Worm (Caenorhabditis elegans) whole organism, late embryonic: Measurements from ENCODE around the gene smg-3.

Experiments used
- C08G9.2 ChIP-seq: sonication (generic microtip); optimal IDR thresholded peaks from 2 replicates; lab custom pipeline; 2016; ENCODE audit warnings: mild to moderate bottlenecking, missing genetic modification characterization, moderate library complexity, missing compliant biosample characterization
- C38D4.7 ChIP-seq: fragments of 200-800 bp; sonication (Bioruptor generic); optimal IDR thresholded peaks from 2 replicates; lab custom pipeline; 2018; ENCODE audit warnings: mild to moderate bottlenecking, missing genetic modification characterization, moderate library complexity, missing compliant biosample characterization
- K02D7.2 ChIP-seq: sonication (generic microtip); optimal IDR thresholded peaks from 2 replicates; lab custom pipeline; 2017; ENCODE audit warnings: mild to moderate bottlenecking, missing genetic modification characterization, missing compliant biosample characterization
- K09A11.1 ChIP-seq: sonication (generic microtip); optimal IDR thresholded peaks from 2 replicates; lab custom pipeline; 2017; ENCODE audit warnings: antibody characterized with exemption, mild to moderate bottlenecking, missing genetic modification characterization, missing compliant biosample characterization; ENCODE audit not compliant: insufficient read depth
- T23F11.4 ChIP-seq: fragments of 200-800 bp; sonication (Bioruptor generic); optimal IDR thresholded peaks from 2 replicates; lab custom pipeline; 2018; ENCODE audit warnings: mild to moderate bottlenecking, missing genetic modification characterization, missing compliant biosample characterization
- Y22D7AL.16 ChIP-seq: sonication (generic microtip); optimal IDR thresholded peaks from 2 replicates; lab custom pipeline; 2016; ENCODE audit warnings: missing genetic modification characterization, missing compliant biosample characterization
- ama-1 ChIP-seq: fragments of 150-350 bp; optimal IDR thresholded peaks from 2 replicates; lab custom pipeline; 2014
- ceh-18 ChIP-seq: sonication (generic microtip); optimal IDR thresholded peaks from 2 replicates; lab custom pipeline; 2016; ENCODE audit warnings: missing genetic modification characterization, missing compliant biosample characterization
- ceh-19 ChIP-seq: fragments of 200-800 bp; sonication (Bioruptor generic); optimal IDR thresholded peaks from 2 replicates; lab custom pipeline; 2018; ENCODE audit warnings: mild to moderate bottlenecking, missing genetic modification characterization, missing compliant biosample characterization
- ceh-2 ChIP-seq: sonication (generic microtip); optimal IDR thresholded peaks from 2 replicates; lab custom pipeline; 2016; ENCODE audit warnings: missing genotype, missing genetic modification characterization, missing compliant biosample characterization
- ceh-24 ChIP-seq: sonication (generic microtip); optimal IDR thresholded peaks from 2 replicates; lab custom pipeline; 2016; ENCODE audit warnings: mild to moderate bottlenecking, missing genetic modification characterization, missing compliant biosample characterization
- ceh-31 ChIP-seq: sonication (generic microtip); optimal IDR thresholded peaks from 2 replicates; lab custom pipeline; 2016; ENCODE audit warnings: missing genetic modification characterization, missing compliant biosample characterization
- ceh-9 ChIP-seq: sonication (generic microtip); optimal IDR thresholded peaks from 2 replicates; lab custom pipeline; 2016; ENCODE audit warnings: mild to moderate bottlenecking, missing genetic modification characterization, inconsistent platforms, missing compliant biosample characterization
- dmd-4 ChIP-seq: sonication (generic microtip); optimal IDR thresholded peaks from 2 replicates; lab custom pipeline; 2016; ENCODE audit warnings: borderline replicate concordance, missing genetic modification characterization, missing compliant biosample characterization
- ets-4 ChIP-seq: sonication (generic microtip); optimal IDR thresholded peaks from 2 replicates; lab custom pipeline; 2016; ENCODE audit warnings: missing genetic modification characterization, missing compliant biosample characterization
- eyg-1 ChIP-seq: sonication (generic microtip); optimal IDR thresholded peaks from 2 replicates; lab custom pipeline; 2016; ENCODE audit warnings: missing genotype, missing genetic modification characterization, missing compliant biosample characterization
- fax-1 ChIP-seq: sonication (generic microtip); optimal IDR thresholded peaks from 2 replicates; lab custom pipeline; 2016; ENCODE audit warnings: missing genotype, missing genetic modification characterization, missing compliant biosample characterization
- fkh-10 ChIP-seq: fragments of 150-350 bp; optimal IDR thresholded peaks from 2 replicates; lab custom pipeline; 2014; ENCODE audit warnings: missing biosample characterization, missing genetic modification reagents, missing genetic modification characterization
- hlh-13 ChIP-seq: fragments of 200-800 bp; sonication (Bioruptor generic); optimal IDR thresholded peaks from 2 replicates; lab custom pipeline; 2018; ENCODE audit warnings: mild to moderate bottlenecking, missing genetic modification characterization, missing compliant biosample characterization
- hlh-30 ChIP-seq: sonication (generic microtip); optimal IDR thresholded peaks from 2 replicates; lab custom pipeline; 2017; ENCODE audit warnings: antibody characterized with exemption, missing genetic modification characterization, missing compliant biosample characterization; ENCODE audit not compliant: insufficient read depth
- madf-2 ChIP-seq: sonication (generic microtip); optimal IDR thresholded peaks from 2 replicates; lab custom pipeline; 2017; ENCODE audit warnings: missing genetic modification characterization, missing compliant biosample characterization
- nfya-1 ChIP-seq: sonication (generic microtip); optimal IDR thresholded peaks from 2 replicates; lab custom pipeline; 2017; ENCODE audit warnings: missing genetic modification characterization, mild to moderate bottlenecking, missing compliant biosample characterization, antibody characterized with exemption, moderate library complexity
- nhr-232 ChIP-seq: sonication (generic microtip); optimal IDR thresholded peaks from 2 replicates; lab custom pipeline; 2016; ENCODE audit warnings: missing genetic modification characterization, missing compliant biosample characterization
- odd-2 ChIP-seq: sonication (generic microtip); optimal IDR thresholded peaks from 2 replicates; lab custom pipeline; 2017; ENCODE audit warnings: antibody characterized with exemption, mild to moderate bottlenecking, missing genetic modification characterization, missing compliant biosample characterization
- pag-3 ChIP-seq: sonication (generic microtip); optimal IDR thresholded peaks from 2 replicates; lab custom pipeline; 2016; ENCODE audit warnings: missing compliant biosample characterization, missing genetic modification characterization, borderline replicate concordance
- pha-4 ChIP-seq: fragments of 150-350 bp; optimal IDR thresholded peaks from 2 replicates; lab custom pipeline; 2018; ENCODE audit warnings: missing biosample characterization, missing genetic modification reagents, missing genetic modification characterization
- pqm-1 ChIP-seq: sonication (generic microtip); optimal IDR thresholded peaks from 2 replicates; lab custom pipeline; 2016; ENCODE audit warnings: missing genetic modification characterization, missing compliant biosample characterization
- pros-1 ChIP-seq: fragments of 150-350 bp; optimal IDR thresholded peaks from 2 replicates; lab custom pipeline; 2014; ENCODE audit warnings: missing biosample characterization, missing genetic modification reagents, missing genetic modification characterization
- ref-2 ChIP-seq: sonication (generic microtip); optimal IDR thresholded peaks from 2 replicates; lab custom pipeline; 2016; ENCODE audit warnings: missing genetic modification characterization, missing compliant biosample characterization
- sdc-2 ChIP-seq: sonication (generic microtip); optimal IDR thresholded peaks from 2 replicates; lab custom pipeline; 2016; ENCODE audit warnings: missing genotype, missing genetic modification characterization, missing compliant biosample characterization
- sox-2 ChIP-seq: fragments of 200-800 bp; sonication (Bioruptor generic); IDR thresholded peaks from 2 replicates; pipeline ENCODE4 v1.3.6; 2022; ENCODE audit warnings: missing genetic modification reagents, missing genetic modification characterization, missing compliant biosample characterization
- tbx-2 ChIP-seq: sonication (generic microtip); optimal IDR thresholded peaks from 2 replicates; lab custom pipeline; 2016; ENCODE audit warnings: missing genetic modification characterization, missing compliant biosample characterization
- unc-3 ChIP-seq, 2 experiments: fragments of 200-800 bp in 1 of 2; sonication (Bioruptor generic) in 1 of 2; sonication (generic microtip) in 1 of 2; conservative IDR thresholded peaks in 1 of 2; optimal IDR thresholded peaks in 1 of 2; 2 replicates each; pipeline versions ENCODE4 v1.3.6 to Lab custom; 2016 to 2022; ENCODE audit warnings: missing compliant biosample characterization in 2 of 2, missing genetic modification characterization in 2 of 2, missing genetic modification reagents in 1 of 2
- unc-42 ChIP-seq: sonication (generic microtip); optimal IDR thresholded peaks from 2 replicates; lab custom pipeline; 2016; ENCODE audit warnings: missing genotype, missing genetic modification characterization, missing compliant biosample characterization
- unc-55 ChIP-seq: sonication (generic microtip); optimal IDR thresholded peaks from 2 replicates; lab custom pipeline; 2017; ENCODE audit warnings: missing biosample characterization, missing genetic modification reagents, missing genetic modification characterization

smg-3 gene

ce11 chrIV:6376473-6377115 is 3.7 kb upstream of the smg-3 start, which contains the start of the genes hrpf-2 and bli-6:
TSS of gene hrpf-2 (minus strand) at chrIV:6376523.
TSS of gene bli-6 (plus strand) at chrIV:6377065.
- peak; percentile 8 for TF ChIP-seq ref-2 (tag; lab: Kevin White, UChicago)
- TF ChIP-seq unc-42 (tag; lab: Kevin White, UChicago) = peak; percentile 34
- TF ChIP-seq nfya-1 = peak; percentile 44
- peak; percentile 42 for TF ChIP-seq ceh-18 (tag; lab: Kevin White, UChicago)
- no peak for TF ChIP-seq nhr-232 (tag; lab: Kevin White, UChicago)
- no peak for TF ChIP-seq Y22D7AL.16 (tag; lab: Kevin White, UChicago)

ce11 chrIV:6373721-6374120 is 828 bp upstream of the smg-3 start:
- TF ChIP-seq ref-2 (tag; lab: Kevin White, UChicago) = no peak
- TF ChIP-seq ceh-2 (tag; lab: Kevin White, UChicago) = no peak
- no peak for TF ChIP-seq pqm-1 (tag; lab: Kevin White, UChicago)
- TF ChIP-seq K02D7.2 = no peak
- no peak for TF ChIP-seq pros-1
- no peak for TF ChIP-seq sox-2 (GFP tag; lab: Robert Waterston, UW)
- TF ChIP-seq sdc-2 = no peak
- TF ChIP-seq ama-1 (lab: Kevin White, UChicago) = no peak
- TF ChIP-seq odd-2 = no peak
- TF ChIP-seq dmd-4 (tag; lab: Kevin White, UChicago) = no peak
- TF ChIP-seq pha-4 (tag; lab: Kevin White, UChicago) = no peak

ce11 chrIV:6372267-6372666 is 626 bp downstream of the smg-3 start:
- TF ChIP-seq pag-3 (no peak), unc-3 (GFP tag; conservative IDR thresholded peaks at IDR 0.05; lab: Robert Waterston, UW) (no peak), unc-3 (tag; optimal IDR thresholded peaks at IDR 0.05; lab: Kevin White, UChicago) (no peak), hlh-13 (GFP tag; lab: Kevin White, UChicago) (no peak), C38D4.7 (no peak), pqm-1 (tag; lab: Kevin White, UChicago) (no peak), ets-4 (tag; lab: Kevin White, UChicago) (no peak), madf-2 (tag; lab: Kevin White, UChicago) (no peak)

ce11 chrIV:6369489-6369888 is 3.4 kb downstream of the smg-3 start:
- TF ChIP-seq tbx-2 (peak; percentile 13), ceh-31 (tag; lab: Kevin White, UChicago) (peak; percentile 56), C08G9.2 (tag; lab: Kevin White, UChicago) (peak; percentile 42), ceh-9 (no peak), ceh-24 (tag; lab: Kevin White, UChicago) (no peak), unc-42 (tag; lab: Kevin White, UChicago) (peak; percentile 43), eyg-1 (tag; lab: Kevin White, UChicago) (no peak)

- TF ChIP-seq fkh-10 (peak; percentile 36), odd-2 (no peak), unc-42 (tag; lab: Kevin White, UChicago) (peak; percentile 94)
Measured at ce11 chrIV:6366032-6366431, 6.9 kb downstream of the smg-3 start.

ce11 chrIV:6365045-6365444 is 7.8 kb downstream of the smg-3 start, which contains the start of gene Y73B6BL.270:
TSS of gene Y73B6BL.270 (plus strand) at chrIV:6365345.
- TF ChIP-seq K09A11.1 (no peak), T23F11.4 (GFP tag; lab: Kevin White, UChicago) (no peak), unc-42 (tag; lab: Kevin White, UChicago) (no peak), K02D7.2 (no peak), fax-1 (tag; lab: Kevin White, UChicago) (no peak), unc-55 (no peak), ceh-2 (tag; lab: Kevin White, UChicago) (no peak), ceh-19 (GFP tag; lab: Kevin White, UChicago) (no peak), nfya-1 (no peak), hlh-30 (tag; lab: Kevin White, UChicago) (no peak)
